Worm (Caenorhabditis elegans): Measurements from ENCODE around the gene W08E12.6.

ce11 chrIV:3251551-3251950, 46.8 kb upstream of the W08E12.6 start:
- TF ChIP-seq unc-39 (tag; optimal IDR thresholded peaks at IDR 0.05) (no peak), lsy-2 (tag; optimal IDR thresholded peaks at IDR 0.05) (no peak), lin-13 (GFP tag; optimal IDR thresholded peaks at IDR 0.05) (no peak), nhr-6 (tag; optimal IDR thresholded peaks at IDR 0.05) (no peak)

Data from whole organism, L2 larva.